Worm (Caenorhabditis elegans) whole organism, L3 larva: ENCODE measurements around the gene F25D1.8.
A peak's percentile ranks its signal among the peaks of the same experiment; 100 is the strongest.

Experiments
- R02D3.7 ChIP-seq: fragments of 150-350 bp; optimal IDR thresholded peaks from 2 replicates; lab custom pipeline; 2014; ENCODE audit warnings: missing biosample characterization, missing genetic modification characterization
- aly-2 ChIP-seq: fragments of 150-350 bp; optimal IDR thresholded peaks from 2 replicates; lab custom pipeline; 2014; ENCODE audit warnings: missing biosample characterization, missing genetic modification characterization
- ama-1 ChIP-seq: fragments of 150-350 bp; optimal IDR thresholded peaks from 2 replicates; lab custom pipeline; 2018
- ceh-16 ChIP-seq: sonication (generic microtip); optimal IDR thresholded peaks from 2 replicates; lab custom pipeline; 2017; ENCODE audit warnings: missing biosample characterization, missing genetic modification characterization
- ceh-28 ChIP-seq: fragments of 150-350 bp; optimal IDR thresholded peaks from 2 replicates; lab custom pipeline; 2014; ENCODE audit warnings: missing biosample characterization, missing genetic modification reagents, missing genetic modification characterization
- ceh-9 ChIP-seq: sonication (generic microtip); optimal IDR thresholded peaks from 2 replicates; lab custom pipeline; 2018; ENCODE audit warnings: missing biosample characterization, missing genetic modification characterization
- daf-12 ChIP-seq: fragments of 150-350 bp; optimal IDR thresholded peaks from 2 replicates; lab custom pipeline; 2014; ENCODE audit warnings: missing biosample characterization, missing genetic modification reagents, missing genetic modification characterization
- egl-27 ChIP-seq: sonication (generic microtip); optimal IDR thresholded peaks from 4 replicates; lab custom pipeline; 2017; ENCODE audit warnings: missing biosample characterization, missing genetic modification reagents, missing genetic modification characterization
- egl-5 ChIP-seq: fragments of 150-350 bp; optimal IDR thresholded peaks from 2 replicates; lab custom pipeline; 2017; ENCODE audit warnings: missing biosample characterization, missing genetic modification reagents, missing genetic modification characterization, inconsistent platforms
- elt-2 ChIP-seq: sonication (generic microtip); optimal IDR thresholded peaks from 2 replicates; lab custom pipeline; 2016; ENCODE audit warnings: missing genetic modification reagents, mild to moderate bottlenecking, missing genetic modification characterization, missing compliant biosample characterization
- fkh-10 ChIP-seq: sonication (generic microtip); optimal IDR thresholded peaks from 2 replicates; lab custom pipeline; 2017; ENCODE audit warnings: missing biosample characterization, missing genetic modification reagents, missing genetic modification characterization
- fos-1 ChIP-seq: fragments of 150-350 bp; optimal IDR thresholded peaks from 2 replicates; lab custom pipeline; 2014; ENCODE audit warnings: missing biosample characterization, missing genetic modification characterization
- hmg-11 ChIP-seq: sonication (generic microtip); optimal IDR thresholded peaks from 2 replicates; lab custom pipeline; 2016; ENCODE audit warnings: missing genetic modification characterization, missing compliant biosample characterization
- lin-39 ChIP-seq: fragments of 150-350 bp; optimal IDR thresholded peaks from 2 replicates; lab custom pipeline; 2018; ENCODE audit warnings: missing biosample characterization, missing genetic modification reagents, missing genetic modification characterization
- mdl-1 ChIP-seq: fragments of 150-350 bp; optimal IDR thresholded peaks from 2 replicates; lab custom pipeline; 2014; ENCODE audit warnings: missing biosample characterization, missing genetic modification characterization
- mml-1 ChIP-seq: fragments of 150-350 bp; sonication (generic microtip); optimal IDR thresholded peaks from 3 replicates; lab custom pipeline; 2014; ENCODE audit warnings: missing biosample characterization, missing genetic modification characterization
- nfya-1 ChIP-seq: sonication (generic microtip); optimal IDR thresholded peaks from 2 replicates; lab custom pipeline; 2017; ENCODE audit warnings: missing genetic modification characterization, mild to moderate bottlenecking, missing compliant biosample characterization, antibody characterized with exemption, moderate library complexity; ENCODE audit not compliant: insufficient read depth
- nhr-11 ChIP-seq: fragments of 150-350 bp; optimal IDR thresholded peaks from 2 replicates; lab custom pipeline; 2014; ENCODE audit warnings: missing biosample characterization, missing genetic modification characterization
- nhr-12 ChIP-seq: fragments of 150-350 bp; optimal IDR thresholded peaks from 2 replicates; lab custom pipeline; 2014; ENCODE audit warnings: missing biosample characterization, missing genetic modification characterization
- nhr-237 ChIP-seq: fragments of 150-350 bp; optimal IDR thresholded peaks from 2 replicates; lab custom pipeline; 2014; ENCODE audit warnings: missing biosample characterization, missing genetic modification characterization
- nhr-25 ChIP-seq: sonication (generic microtip); optimal IDR thresholded peaks from 2 replicates; lab custom pipeline; 2017; ENCODE audit warnings: missing biosample characterization, missing genetic modification characterization
- nhr-28 ChIP-seq: fragments of 150-350 bp; optimal IDR thresholded peaks from 2 replicates; lab custom pipeline; 2014; ENCODE audit warnings: missing biosample characterization, missing genetic modification characterization
- nhr-76 ChIP-seq: fragments of 150-350 bp; sonication (generic microtip); optimal IDR thresholded peaks from 5 replicates; lab custom pipeline; 2014; ENCODE audit warnings: missing biosample characterization, missing genetic modification characterization
- nhr-77 ChIP-seq: fragments of 150-350 bp; optimal IDR thresholded peaks from 2 replicates; lab custom pipeline; 2014; ENCODE audit warnings: missing biosample characterization, missing genetic modification characterization
- pha-4 ChIP-seq: fragments of 150-350 bp; optimal IDR thresholded peaks from 2 replicates; lab custom pipeline; 2014; ENCODE audit warnings: missing biosample characterization, missing genetic modification reagents, missing genetic modification characterization
- pqm-1 ChIP-seq: fragments of 150-350 bp; optimal IDR thresholded peaks from 2 replicates; lab custom pipeline; 2017; ENCODE audit warnings: missing biosample characterization, missing genetic modification characterization, inconsistent platforms
- sea-2 ChIP-seq: fragments of 150-350 bp; sonication (generic microtip); optimal IDR thresholded peaks from 4 replicates; lab custom pipeline; 2014; ENCODE audit warnings: missing biosample characterization, missing genetic modification reagents, missing genetic modification characterization
- skn-1 ChIP-seq: fragments of 150-350 bp; optimal IDR thresholded peaks from 2 replicates; lab custom pipeline; 2014; ENCODE audit warnings: missing biosample characterization, missing genetic modification characterization
- snpc-4 ChIP-seq: fragments of 150-350 bp; optimal IDR thresholded peaks from 2 replicates; lab custom pipeline; 2014; ENCODE audit warnings: missing biosample characterization, missing genetic modification characterization
- tbx-2 ChIP-seq: sonication (generic microtip); optimal IDR thresholded peaks from 2 replicates; lab custom pipeline; 2016; ENCODE audit warnings: mild to moderate bottlenecking, missing genetic modification characterization, missing compliant biosample characterization
- unc-62 ChIP-seq: fragments of 150-350 bp; sonication (generic microtip); optimal IDR thresholded peaks from 4 replicates; lab custom pipeline; 2014; ENCODE audit warnings: missing biosample characterization, missing genetic modification reagents, missing genetic modification characterization
- zag-1 ChIP-seq: fragments of 150-350 bp; optimal IDR thresholded peaks from 2 replicates; lab custom pipeline; 2014; ENCODE audit warnings: missing biosample characterization, missing genetic modification characterization
- ztf-11 ChIP-seq: fragments of 150-350 bp; optimal IDR thresholded peaks from 2 replicates; lab custom pipeline; 2014; ENCODE audit warnings: missing biosample characterization, missing genetic modification characterization
- ztf-4 ChIP-seq: fragments of 150-350 bp; optimal IDR thresholded peaks from 2 replicates; lab custom pipeline; 2014; ENCODE audit warnings: missing biosample characterization, missing genetic modification characterization

F25D1.8 gene

ce11 chrV:10539114-10539513, at the start of gene F25D1.8:
F25D1.8 (plus strand) TSS chrV:10539414.
- TF ChIP-seq ztf-4 (tag; lab: Kevin White, UChicago) (no peak), pqm-1 (peak; percentile 21)

- TF ChIP-seq nhr-12 (tag; lab: Kevin White, UChicago) (no peak), nfya-1 (tag; lab: Kevin White, UChicago) (no peak), fkh-10 (GFP tag; lab: Kevin White, UChicago) (no peak), ceh-28 (tag; lab: Kevin White, UChicago) (no peak), sea-2 (GFP tag; lab: Kevin White, UChicago) (no peak), ztf-11 (no peak), snpc-4 (tag; lab: Kevin White, UChicago) (no peak), ceh-9 (tag; lab: Kevin White, UChicago) (no peak), lin-39 (tag; lab: Kevin White, UChicago) (no peak), ama-1 (lab: Kevin White, UChicago) (no peak), egl-5 (tag; lab: Kevin White, UChicago) (no peak), skn-1 (tag; lab: Kevin White, UChicago) (no peak), daf-12 (tag; lab: Kevin White, UChicago) (no peak), nhr-28 (tag; lab: Kevin White, UChicago) (no peak), tbx-2 (tag; lab: Kevin White, UChicago) (no peak), R02D3.7 (tag; lab: Kevin White, UChicago) (no peak), mdl-1 (tag; lab: Kevin White, UChicago) (no peak), ceh-16 (tag; lab: Kevin White, UChicago) (no peak)
- TF ChIP-seq, all 47 proteins: peak for 0
These were observed 49.2 kb upstream of the F25D1.8 start, which contains the start of gene ncx-5 for ce11 chrV:10489998-10490397. ncx-5 (minus strand) TSS chrV:10490098.

ce11 chrV:10491443-10491842, 47.8 kb upstream of the F25D1.8 start, which contains the start of gene aqp-5:
aqp-5 (plus strand) TSS chrV:10491743.
- TF ChIP-seq unc-62 (no peak), R02D3.7 (tag; lab: Kevin White, UChicago) (no peak), nhr-28 (tag; lab: Kevin White, UChicago) (no peak), ceh-16 (tag; lab: Kevin White, UChicago) (no peak), pha-4 (tag; lab: Kevin White, UChicago) (no peak)

ce11 chrV:10493150-10493549, 46.1 kb upstream of the F25D1.8 start, which contains the start of gene ugt-33:
ugt-33 (plus strand) TSS chrV:10493409.
- no peak for TF ChIP-seq ceh-16 (tag; lab: Kevin White, UChicago)
- TF ChIP-seq pqm-1, result peak; percentile 83
- TF ChIP-seq elt-2 (tag; lab: Kevin White, UChicago), result peak; percentile 76

ce11 chrV:10496733-10497132, 42.5 kb upstream of the F25D1.8 start, which contains the start of gene C35A5.4:
C35A5.4 (plus strand) TSS chrV:10497033.
- TF ChIP-seq nhr-237 (tag; lab: Kevin White, UChicago) (no peak), fos-1 (no peak), ceh-16 (tag; lab: Kevin White, UChicago) (no peak), ceh-28 (tag; lab: Kevin White, UChicago) (no peak), nhr-77 (tag; lab: Kevin White, UChicago) (no peak), nhr-11 (tag; lab: Kevin White, UChicago) (no peak), mdl-1 (tag; lab: Kevin White, UChicago) (no peak), zag-1 (tag; lab: Kevin White, UChicago) (no peak), nhr-12 (tag; lab: Kevin White, UChicago) (no peak), elt-2 (tag; lab: Kevin White, UChicago) (no peak), tbx-2 (tag; lab: Kevin White, UChicago) (no peak), ama-1 (lab: Kevin White, UChicago) (no peak), egl-27 (tag; lab: Kevin White, UChicago) (no peak), nhr-76 (tag; lab: Kevin White, UChicago) (no peak), lin-39 (tag; lab: Kevin White, UChicago) (no peak), pqm-1 (no peak), aly-2 (tag; lab: Kevin White, UChicago) (no peak), hmg-11 (tag; lab: Kevin White, UChicago) (no peak), nhr-25 (tag; lab: Kevin White, UChicago) (no peak), mml-1 (tag; lab: Kevin White, UChicago) (no peak)
